Fruit fly (Drosophila melanogaster) whole organism, embryonic: ENCODE measurements around the gene CG4004.

Experiments used
- ATbp ChIP-seq: fragments of 200-800 bp; sonication (Bioruptor generic); optimal IDR thresholded peaks from 2 replicates; lab custom pipeline; 2017; ENCODE audit warnings: missing biosample characterization, mild to moderate bottlenecking, missing genetic modification characterization, missing genetic modification reagents
- Ada2b ChIP-seq: fragments of 200-800 bp; sonication (Bioruptor generic); IDR thresholded peaks from 2 replicates; pipeline ENCODE4 v1.3.6; 2022; ENCODE audit warnings: missing biosample characterization, missing genetic modification characterization
- Awh ChIP-seq: fragments of 200-800 bp; sonication (Bioruptor generic); IDR thresholded peaks from 2 replicates; pipeline ENCODE4, ENCODE4 v1.3.6; 2022; ENCODE audit warnings: missing biosample characterization, missing genetic modification characterization
- CG1024 ChIP-seq: fragments of 200-800 bp; sonication (Bioruptor generic); IDR thresholded peaks from 2 replicates; pipeline ENCODE4 v1.3.6; 2022; ENCODE audit warnings: missing biosample characterization, missing genetic modification characterization
- CG10431 ChIP-seq: fragments of 200-800 bp; sonication (Bioruptor generic); optimal IDR thresholded peaks from 3 replicates; lab custom pipeline; 2018; ENCODE audit warnings: missing biosample characterization, mild to moderate bottlenecking, missing genetic modification characterization
- CG11085 ChIP-seq: fragments of 200-800 bp; sonication (Bioruptor generic); IDR thresholded peaks from 2 replicates; pipeline ENCODE4 v1.3.6; 2022; ENCODE audit warnings: missing biosample characterization, missing genetic modification characterization
- CG11504 ChIP-seq: fragments of 200-800 bp; sonication (Bioruptor generic); optimal IDR thresholded peaks from 3 replicates; lab custom pipeline; 2019; ENCODE audit warnings: missing biosample characterization, mild to moderate bottlenecking, missing genetic modification characterization, moderate library complexity
- CG12104 ChIP-seq: fragments of 200-800 bp; sonication (Bioruptor generic); optimal IDR thresholded peaks from 3 replicates; lab custom pipeline; 2016; ENCODE audit warnings: missing biosample characterization, missing genetic modification characterization
- CG13775 ChIP-seq: fragments of 200-800 bp; sonication (Bioruptor generic); optimal IDR thresholded peaks from 3 replicates; lab custom pipeline; 2017; ENCODE audit warnings: missing biosample characterization, mild to moderate bottlenecking, missing genetic modification characterization
- CG14710 ChIP-seq: fragments of 200-800 bp; sonication (Bioruptor generic); optimal IDR thresholded peaks from 3 replicates; lab custom pipeline; 2019; ENCODE audit warnings: missing biosample characterization, mild to moderate bottlenecking, missing genetic modification characterization, moderate library complexity
- CG3163 ChIP-seq: fragments of 200-800 bp; sonication (Bioruptor generic); optimal IDR thresholded peaks from 3 replicates; lab custom pipeline; 2016; ENCODE audit warnings: missing biosample characterization, missing genetic modification characterization
- CG32532 ChIP-seq: fragments of 200-800 bp; sonication (Bioruptor generic); IDR thresholded peaks from 2 replicates; pipeline ENCODE4 v1.3.6; 2022; ENCODE audit warnings: missing biosample characterization, missing genetic modification characterization
- CG5245 ChIP-seq: fragments of 200-800 bp; sonication (Bioruptor generic); optimal IDR thresholded peaks from 3 replicates; lab custom pipeline; 2016; ENCODE audit warnings: missing biosample characterization, missing genetic modification characterization
- CG9797 ChIP-seq: fragments of 200-800 bp; sonication (Bioruptor generic); optimal IDR thresholded peaks from 3 replicates; lab custom pipeline; 2018; ENCODE audit warnings: missing biosample characterization, mild to moderate bottlenecking, missing genetic modification characterization
- D19A ChIP-seq: fragments of 200-800 bp; optimal IDR thresholded peaks from 3 replicates; lab custom pipeline; 2019; ENCODE audit warnings: missing biosample characterization, mild to moderate bottlenecking, missing genetic modification characterization, moderate library complexity
- Dip2 ChIP-seq: fragments of 200-800 bp; sonication (Bioruptor generic); IDR thresholded peaks from 2 replicates; pipeline ENCODE4 v1.3.6; 2022; ENCODE audit warnings: missing biosample characterization, missing genetic modification characterization
- Ets97D ChIP-seq: fragments of 200-800 bp; sonication (Bioruptor generic); optimal IDR thresholded peaks from 3 replicates; lab custom pipeline; 2016; ENCODE audit warnings: missing biosample characterization, missing genetic modification characterization
- Fer3 ChIP-seq: fragments of 200-800 bp; sonication (Bioruptor generic); optimal IDR thresholded peaks from 2 replicates; lab custom pipeline; 2018; ENCODE audit warnings: missing biosample characterization, mild to moderate bottlenecking, missing genetic modification characterization, moderate library complexity
- GATAe ChIP-seq: fragments of 200-800 bp; sonication (Bioruptor generic); conservative IDR thresholded peaks from 2 replicates; pipeline ENCODE4 v1.3.6; 2022; ENCODE audit warnings: missing biosample characterization, missing genetic modification characterization
- H2.0 ChIP-seq: fragments of 200-800 bp; sonication (Bioruptor generic); IDR thresholded peaks from 2 replicates; pipeline ENCODE4 v1.3.6; 2022; ENCODE audit warnings: missing biosample characterization, missing genetic modification characterization
- HmgZ ChIP-seq: fragments of 200-800 bp; sonication (Bioruptor generic); optimal IDR thresholded peaks from 2 replicates; lab custom pipeline; 2018; ENCODE audit warnings: missing biosample characterization, mild to moderate bottlenecking, missing genetic modification characterization
- Hr3 ChIP-seq: fragments of 200-800 bp; sonication (Bioruptor generic); optimal IDR thresholded peaks from 3 replicates; lab custom pipeline; 2016; ENCODE audit warnings: missing biosample characterization, missing genetic modification characterization
- Mad ChIP-seq: fragments of 200-800 bp; sonication (Bioruptor generic); optimal IDR thresholded peaks from 2 replicates; lab custom pipeline; 2016; ENCODE audit warnings: missing biosample characterization, missing genetic modification characterization
- Max ChIP-seq: fragments of 200-800 bp; sonication (Bioruptor generic); optimal IDR thresholded peaks from 2 replicates; lab custom pipeline; 2016; ENCODE audit warnings: missing biosample characterization, mild to moderate bottlenecking, missing genetic modification characterization
- Med ChIP-seq: fragments of 200-800 bp; sonication (Bioruptor generic); peaks from one replicate; lab custom pipeline; 2016; ENCODE audit warnings: missing biosample characterization, missing genetic modification characterization, mild to moderate bottlenecking, inconsistent platforms, moderate library complexity
- NFAT ChIP-seq: fragments of 200-800 bp; sonication (Bioruptor generic); IDR thresholded peaks from 2 replicates; pipeline ENCODE4 v1.3.6; 2022; ENCODE audit warnings: missing biosample characterization, missing genetic modification characterization
- Neu2 ChIP-seq: fragments of 200-800 bp; sonication (Bioruptor generic); optimal IDR thresholded peaks from 3 replicates; lab custom pipeline; 2016; ENCODE audit warnings: missing biosample characterization, missing genetic modification characterization, borderline replicate concordance
- Nf-YC ChIP-seq: fragments of 200-800 bp; optimal IDR thresholded peaks from 3 replicates; lab custom pipeline; 2019; ENCODE audit warnings: missing biosample characterization, mild to moderate bottlenecking, missing genetic modification characterization, moderate library complexity
- Oli ChIP-seq: fragments of 200-800 bp; sonication (Bioruptor generic); optimal IDR thresholded peaks from 2 replicates; lab custom pipeline; 2018; ENCODE audit warnings: missing biosample characterization, mild to moderate bottlenecking, missing genetic modification characterization, moderate library complexity
- Pdp1 ChIP-seq, 2 experiments: fragments of 200-800 bp; sonication (Bioruptor generic); optimal IDR thresholded peaks; 3 replicates each; lab custom pipeline; 2016; ENCODE audit warnings: missing biosample characterization in 2 of 2, missing genetic modification characterization in 2 of 2, mild to moderate bottlenecking in 1 of 2, moderate library complexity in 1 of 2
- chm ChIP-seq: fragments of 200-800 bp; sonication (Bioruptor generic); IDR thresholded peaks from 2 replicates; pipeline ENCODE4 v1.3.6; 2022; ENCODE audit warnings: missing biosample characterization, missing genetic modification characterization
- disco-r ChIP-seq: fragments of 200-800 bp; sonication (Bioruptor generic); optimal IDR thresholded peaks from 2 replicates; lab custom pipeline; 2016; ENCODE audit warnings: missing biosample characterization, missing genetic modification characterization
- dmrt11E ChIP-seq: fragments of 200-800 bp; sonication (Bioruptor generic); optimal IDR thresholded peaks from 3 replicates; lab custom pipeline; 2018; ENCODE audit warnings: missing biosample characterization, mild to moderate bottlenecking, missing genetic modification characterization, moderate library complexity
- dmrt99B ChIP-seq: fragments of 200-800 bp; sonication (Bioruptor generic); optimal IDR thresholded peaks from 2 replicates; lab custom pipeline; 2018; ENCODE audit warnings: missing biosample characterization, mild to moderate bottlenecking, missing genetic modification characterization, moderate library complexity
- dpn ChIP-seq, 2 experiments: fragments of 200-800 bp; sonication (Bioruptor generic); optimal IDR thresholded peaks; 3 replicates each; lab custom pipeline; 2016; ENCODE audit warnings: missing biosample characterization in 2 of 2, missing genetic modification characterization in 2 of 2
- eyg ChIP-seq: fragments of 200-800 bp; sonication (Bioruptor generic); optimal IDR thresholded peaks from 3 replicates; lab custom pipeline; 2016; ENCODE audit warnings: missing biosample characterization, missing genetic modification characterization
- fu2 ChIP-seq: fragments of 200-800 bp; sonication (Bioruptor generic); optimal IDR thresholded peaks from 2 replicates; lab custom pipeline; 2016; ENCODE audit warnings: missing biosample characterization, missing genetic modification characterization
- inv ChIP-seq: fragments of 200-800 bp; sonication (Bioruptor generic); IDR thresholded peaks from 2 replicates; pipeline ENCODE4 v1.3.6; 2022; ENCODE audit warnings: missing biosample characterization, missing genetic modification characterization; ENCODE audit not compliant: partially characterized antibody
- kni ChIP-seq: fragments of 200-800 bp; sonication (Bioruptor generic); optimal IDR thresholded peaks from 3 replicates; lab custom pipeline; 2017; ENCODE audit warnings: mild to moderate bottlenecking, missing biosample characterization, missing genetic modification reagents, missing genetic modification characterization
- lilli ChIP-seq: fragments of 200-800 bp; sonication (Bioruptor generic); optimal IDR thresholded peaks from 3 replicates; lab custom pipeline; 2016; ENCODE audit warnings: missing biosample characterization, missing genetic modification characterization
- mld ChIP-seq: fragments of 200-800 bp; sonication (Bioruptor generic); IDR thresholded peaks from 3 replicates; pipeline ENCODE4 v1.3.6; 2022; ENCODE audit warnings: missing biosample characterization, missing genetic modification characterization; ENCODE audit not compliant: partially characterized antibody
- peb ChIP-seq: fragments of 200-800 bp; sonication (Bioruptor generic); IDR thresholded peaks from 2 replicates; pipeline ENCODE4 v1.3.6; 2022; ENCODE audit warnings: missing biosample characterization, missing genetic modification characterization
- pfk ChIP-seq: fragments of 200-800 bp; sonication (Bioruptor generic); optimal IDR thresholded peaks from 2 replicates; lab custom pipeline; 2018; ENCODE audit warnings: missing biosample characterization, mild to moderate bottlenecking, missing genetic modification characterization, moderate library complexity
- pum ChIP-seq: fragments of 200-800 bp; sonication (Bioruptor generic); optimal IDR thresholded peaks from 2 replicates; lab custom pipeline; 2016; ENCODE audit warnings: missing biosample characterization, missing genetic modification characterization
- scrt ChIP-seq: fragments of 200-800 bp; sonication (Bioruptor generic); optimal IDR thresholded peaks from 2 replicates; lab custom pipeline; 2018; ENCODE audit warnings: missing biosample characterization, mild to moderate bottlenecking, missing genetic modification characterization, moderate library complexity
- slbo ChIP-seq: fragments of 200-800 bp; sonication (Bioruptor generic); IDR thresholded peaks from 2 replicates; pipeline ENCODE4 v1.3.6; 2022; ENCODE audit warnings: missing biosample characterization, missing genetic modification characterization
- slp2 ChIP-seq: fragments of 200-800 bp; sonication (Bioruptor generic); optimal IDR thresholded peaks from 2 replicates; lab custom pipeline; 2016; ENCODE audit warnings: missing biosample characterization, missing genetic modification characterization
- stc ChIP-seq: fragments of 200-800 bp; sonication (Bioruptor generic); IDR thresholded peaks from 2 replicates; pipeline ENCODE4 v1.3.6; 2022; ENCODE audit warnings: missing biosample characterization, missing genetic modification characterization
- trem ChIP-seq: fragments of 200-800 bp; optimal IDR thresholded peaks from 3 replicates; lab custom pipeline; 2019; ENCODE audit warnings: missing biosample characterization, mild to moderate bottlenecking, missing genetic modification characterization, moderate library complexity
- wor ChIP-seq: fragments of 200-800 bp; sonication (Bioruptor generic); IDR thresholded peaks from 2 replicates; pipeline ENCODE4 v1.3.6; 2022; ENCODE audit warnings: missing biosample characterization, missing genetic modification characterization
- yki ChIP-seq: fragments of >200 bp; optimal IDR thresholded peaks from 3 replicates; lab custom pipeline; 2018

Gene CG4004

DNA sequence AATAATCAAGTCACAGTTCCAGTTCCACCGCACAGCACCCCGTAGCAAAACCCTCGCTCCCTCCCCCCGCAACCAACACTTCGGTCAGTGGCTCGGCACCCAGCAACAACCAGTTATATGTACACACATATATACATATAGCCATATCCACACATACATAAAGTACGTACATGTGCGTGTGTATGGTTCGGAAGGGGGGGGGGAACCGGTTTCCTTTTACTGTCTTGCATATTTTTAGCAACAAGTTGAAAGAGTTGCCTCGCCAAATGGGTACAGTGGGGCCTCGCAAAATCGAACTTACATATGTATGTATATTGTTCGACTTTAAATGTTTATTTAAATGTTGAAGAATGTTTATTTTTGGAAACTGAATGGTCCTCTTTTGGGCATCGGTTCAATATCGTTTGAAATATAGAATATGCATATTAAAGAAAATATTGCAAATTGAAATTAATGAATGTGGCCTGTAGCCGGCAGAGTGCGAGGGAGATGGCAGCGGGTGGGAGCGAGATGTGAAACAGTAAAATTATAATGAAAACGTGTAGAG, 11.1 kb downstream of the CG4004 start (continued):
- no peak for TF ChIP-seq CG1024 (GFP tag; lab: Robert Waterston, UW)
- peak; percentile 33 for TF ChIP-seq Hr3 (GFP tag; lab: Kevin White, UChicago)
- peak; percentile 52 for TF ChIP-seq Nf-YC (tag; lab: Kevin White, UChicago)
- TF ChIP-seq Pdp1 (GFP tag; optimal IDR thresholded peaks at IDR 0.05; lab: Kevin White, UChicago) = peak; percentile 13 to 64
- TF ChIP-seq dpn (GFP tag; optimal IDR thresholded peaks at IDR 0.05; lab: Kevin White, UChicago) = peak; percentile 53 to 64
- peak; percentile 77 for TF ChIP-seq CG11085 (GFP tag; lab: Robert Waterston, UW)
- TF ChIP-seq H2.0 (GFP tag; lab: Robert Waterston, UW) = peak; percentile 64
- peak; percentile 78 for TF ChIP-seq Ada2b
- TF ChIP-seq mld (GFP tag; lab: Robert Waterston, UW) = no peak
- no peak for TF ChIP-seq Max (GFP tag; lab: Kevin White, UChicago)
- TF ChIP-seq CG3163 (GFP tag; lab: Kevin White, UChicago) = no peak
- TF ChIP-seq scrt (GFP tag; lab: Kevin White, UChicago) = peak; percentile 91
- no peak for TF ChIP-seq Neu2 (GFP tag; lab: Kevin White, UChicago)
- peak; percentile 32 for TF ChIP-seq slp2 (GFP tag; lab: Kevin White, UChicago)
- TF ChIP-seq fu2 (GFP tag; lab: Kevin White, UChicago) = peak; percentile 36
- TF ChIP-seq Oli (tag; lab: Kevin White, UChicago) = peak; percentile 64
- TF ChIP-seq CG13775 = peak; percentile 68
- TF ChIP-seq CG11504 (tag; lab: Kevin White, UChicago) = peak; percentile 74
- no peak for TF ChIP-seq trem (tag; lab: Kevin White, UChicago)
- no peak for TF ChIP-seq CG14710 (tag; lab: Kevin White, UChicago)
- peak; percentile 63; the same call in 1 of the 2 replicates for TF ChIP-seq GATAe (GFP tag; lab: Robert Waterston, UW)
- peak; percentile 49 for TF ChIP-seq Ets97D
- TF ChIP-seq chm (GFP tag; lab: Robert Waterston, UW) = no peak
- TF ChIP-seq CG12104 (GFP tag; lab: Kevin White, UChicago) = no peak
- no peak for TF ChIP-seq Dip2 (GFP tag; lab: Robert Waterston, UW)
- TF ChIP-seq CG5245 (GFP tag; lab: Kevin White, UChicago) = peak; percentile 8
- TF ChIP-seq Mad (GFP tag; lab: Kevin White, UChicago) = peak; percentile 5
- peak; percentile 9 for TF ChIP-seq dmrt11E (tag; lab: Kevin White, UChicago)
- no peak for TF ChIP-seq CG10431 (GFP tag; lab: Kevin White, UChicago)
- peak; percentile 51 for TF ChIP-seq pum (GFP tag; lab: Kevin White, UChicago)
- no peak for TF ChIP-seq yki (lab: Kevin White, UChicago)
- peak; percentile 22 for TF ChIP-seq ATbp (GFP tag; lab: Kevin White, UChicago)
- peak; percentile 40; the same call in 1 of the 2 replicates for TF ChIP-seq wor (GFP tag; lab: Robert Waterston, UW)
- no peak for TF ChIP-seq disco-r (GFP tag; lab: Kevin White, UChicago)
- TF ChIP-seq D19A (tag; lab: Kevin White, UChicago) = peak; percentile 58
- peak; percentile 78 for TF ChIP-seq dmrt99B
- no peak for TF ChIP-seq pfk
- peak; percentile 73 for TF ChIP-seq stc (GFP tag; lab: Robert Waterston, UW)
- TF ChIP-seq Awh (GFP tag; lab: Robert Waterston, UW) = no peak
- peak; percentile 83 for TF ChIP-seq Fer3 (tag; lab: Kevin White, UChicago)
- TF ChIP-seq CG9797 (GFP tag; lab: Kevin White, UChicago) = no peak
- TF ChIP-seq NFAT (GFP tag; lab: Robert Waterston, UW) = peak; percentile 81
- peak; percentile 91 for TF ChIP-seq slbo (GFP tag; lab: Robert Waterston, UW)
- no peak for TF ChIP-seq inv (GFP tag; lab: Robert Waterston, UW)
- peak; percentile 96 for TF ChIP-seq Med (GFP tag; lab: Kevin White, UChicago)
- TF ChIP-seq HmgZ (tag; lab: Kevin White, UChicago) = peak; percentile 78
- peak; percentile 85 for TF ChIP-seq lilli (GFP tag; lab: Kevin White, UChicago)
- peak; percentile 91 for TF ChIP-seq CG32532
- TF ChIP-seq peb (GFP tag; lab: Robert Waterston, UW) = peak; percentile 32; the same call in 1 of the 2 replicates
- TF ChIP-seq kni (GFP tag; lab: Kevin White, UChicago) = no peak
- no peak for TF ChIP-seq eyg (GFP tag; lab: Kevin White, UChicago)
